Worm (Caenorhabditis elegans) whole organism, late embryonic: Measurements from ENCODE around the gene rrsr-1.

Source experiments
- C08G9.2 ChIP-seq: sonication (generic microtip); optimal IDR thresholded peaks from 2 replicates; lab custom pipeline; 2016; ENCODE audit warnings: mild to moderate bottlenecking, missing genetic modification characterization, moderate library complexity, missing compliant biosample characterization
- C38D4.7 ChIP-seq: fragments of 200-800 bp; sonication (Bioruptor generic); optimal IDR thresholded peaks from 2 replicates; lab custom pipeline; 2018; ENCODE audit warnings: mild to moderate bottlenecking, missing genetic modification characterization, moderate library complexity, missing compliant biosample characterization
- F13H6.1 ChIP-seq: sonication (generic microtip); optimal IDR thresholded peaks from 2 replicates; lab custom pipeline; 2016; ENCODE audit warnings: missing genetic modification characterization, missing compliant biosample characterization
- K02D7.2 ChIP-seq: sonication (generic microtip); optimal IDR thresholded peaks from 2 replicates; lab custom pipeline; 2017; ENCODE audit warnings: mild to moderate bottlenecking, missing genetic modification characterization, missing compliant biosample characterization
- Y22D7AL.16 ChIP-seq: sonication (generic microtip); optimal IDR thresholded peaks from 2 replicates; lab custom pipeline; 2016; ENCODE audit warnings: missing genetic modification characterization, missing compliant biosample characterization
- ceh-18 ChIP-seq: sonication (generic microtip); optimal IDR thresholded peaks from 2 replicates; lab custom pipeline; 2016; ENCODE audit warnings: missing genetic modification characterization, missing compliant biosample characterization
- ceh-2 ChIP-seq: sonication (generic microtip); optimal IDR thresholded peaks from 2 replicates; lab custom pipeline; 2016; ENCODE audit warnings: missing genotype, missing genetic modification characterization, missing compliant biosample characterization
- ceh-24 ChIP-seq: sonication (generic microtip); optimal IDR thresholded peaks from 2 replicates; lab custom pipeline; 2016; ENCODE audit warnings: mild to moderate bottlenecking, missing genetic modification characterization, missing compliant biosample characterization
- ceh-31 ChIP-seq: sonication (generic microtip); optimal IDR thresholded peaks from 2 replicates; lab custom pipeline; 2016; ENCODE audit warnings: missing genetic modification characterization, missing compliant biosample characterization
- ceh-34 ChIP-seq: sonication (generic microtip); optimal IDR thresholded peaks from 2 replicates; lab custom pipeline; 2016; ENCODE audit warnings: mild to moderate bottlenecking, missing genetic modification characterization, missing compliant biosample characterization
- ceh-48 ChIP-seq: sonication (generic microtip); optimal IDR thresholded peaks from 2 replicates; lab custom pipeline; 2016; ENCODE audit warnings: missing genetic modification characterization, inconsistent platforms, missing compliant biosample characterization
- ceh-6 ChIP-seq: fragments of 200-800 bp; sonication (Bioruptor generic); optimal IDR thresholded peaks from 2 replicates; lab custom pipeline; 2018; ENCODE audit warnings: mild to moderate bottlenecking, missing genetic modification characterization, missing compliant biosample characterization
- che-1 ChIP-seq: sonication (generic microtip); optimal IDR thresholded peaks from 2 replicates; lab custom pipeline; 2016; ENCODE audit warnings: mild to moderate bottlenecking, missing genetic modification characterization, missing compliant biosample characterization
- elt-2 ChIP-seq: sonication (generic microtip); optimal IDR thresholded peaks from 2 replicates; lab custom pipeline; 2016; ENCODE audit warnings: missing genetic modification reagents, missing genetic modification characterization, missing compliant biosample characterization
- fax-1 ChIP-seq: sonication (generic microtip); optimal IDR thresholded peaks from 2 replicates; lab custom pipeline; 2016; ENCODE audit warnings: missing genotype, missing genetic modification characterization, missing compliant biosample characterization
- fkh-6 ChIP-seq: sonication (generic microtip); optimal IDR thresholded peaks from 2 replicates; lab custom pipeline; 2016; ENCODE audit warnings: missing genetic modification characterization, missing compliant biosample characterization
- gmeb-2 ChIP-seq: sonication (generic microtip); optimal IDR thresholded peaks from 2 replicates; lab custom pipeline; 2016; ENCODE audit warnings: missing genetic modification characterization, inconsistent platforms, missing compliant biosample characterization
- hlh-15 ChIP-seq: sonication (generic microtip); optimal IDR thresholded peaks from 2 replicates; lab custom pipeline; 2016; ENCODE audit warnings: missing genetic modification characterization, missing compliant biosample characterization
- lim-6 ChIP-seq: sonication (generic microtip); optimal IDR thresholded peaks from 2 replicates; lab custom pipeline; 2016; ENCODE audit warnings: missing genetic modification characterization, missing compliant biosample characterization
- lin-11 ChIP-seq: fragments of 200-800 bp; sonication (Bioruptor generic); optimal IDR thresholded peaks from 2 replicates; lab custom pipeline; 2018; ENCODE audit warnings: mild to moderate bottlenecking, missing genetic modification characterization, missing compliant biosample characterization
- nfya-1 ChIP-seq: sonication (generic microtip); optimal IDR thresholded peaks from 2 replicates; lab custom pipeline; 2017; ENCODE audit warnings: missing genetic modification characterization, mild to moderate bottlenecking, missing compliant biosample characterization, antibody characterized with exemption, moderate library complexity
- nhr-232 ChIP-seq: sonication (generic microtip); optimal IDR thresholded peaks from 2 replicates; lab custom pipeline; 2016; ENCODE audit warnings: missing genetic modification characterization, missing compliant biosample characterization
- pag-3 ChIP-seq: sonication (generic microtip); optimal IDR thresholded peaks from 2 replicates; lab custom pipeline; 2016; ENCODE audit warnings: missing compliant biosample characterization, missing genetic modification characterization, borderline replicate concordance
- pqm-1 ChIP-seq: sonication (generic microtip); optimal IDR thresholded peaks from 2 replicates; lab custom pipeline; 2016; ENCODE audit warnings: missing genetic modification characterization, missing compliant biosample characterization
- pros-1 ChIP-seq: fragments of 150-350 bp; optimal IDR thresholded peaks from 2 replicates; lab custom pipeline; 2014; ENCODE audit warnings: missing biosample characterization, missing genetic modification reagents, missing genetic modification characterization
- ref-2 ChIP-seq: sonication (generic microtip); optimal IDR thresholded peaks from 2 replicates; lab custom pipeline; 2016; ENCODE audit warnings: missing genetic modification characterization, missing compliant biosample characterization
- rnt-1 ChIP-seq: sonication (generic microtip); optimal IDR thresholded peaks from 2 replicates; lab custom pipeline; 2016; ENCODE audit warnings: missing genetic modification characterization, missing compliant biosample characterization
- sdc-2 ChIP-seq: sonication (generic microtip); optimal IDR thresholded peaks from 2 replicates; lab custom pipeline; 2016; ENCODE audit warnings: missing genotype, missing genetic modification characterization, missing compliant biosample characterization
- sox-2 ChIP-seq: fragments of 200-800 bp; sonication (Bioruptor generic); IDR thresholded peaks from 2 replicates; pipeline ENCODE4 v1.3.6; 2022; ENCODE audit warnings: missing genetic modification reagents, missing genetic modification characterization, missing compliant biosample characterization
- sox-4 ChIP-seq: sonication (generic microtip); optimal IDR thresholded peaks from 2 replicates; lab custom pipeline; 2017; ENCODE audit warnings: mild to moderate bottlenecking, missing genetic modification characterization, inconsistent platforms, missing compliant biosample characterization
- tbx-2 ChIP-seq: sonication (generic microtip); optimal IDR thresholded peaks from 2 replicates; lab custom pipeline; 2016; ENCODE audit warnings: missing genetic modification characterization, missing compliant biosample characterization
- tbx-7 ChIP-seq: sonication (generic microtip); optimal IDR thresholded peaks from 2 replicates; lab custom pipeline; 2016; ENCODE audit warnings: missing genotype, missing genetic modification characterization, missing compliant biosample characterization
- unc-42 ChIP-seq: sonication (generic microtip); optimal IDR thresholded peaks from 2 replicates; lab custom pipeline; 2016; ENCODE audit warnings: missing genotype, missing genetic modification characterization, missing compliant biosample characterization
- unc-86 ChIP-seq: sonication (generic microtip); optimal IDR thresholded peaks from 2 replicates; lab custom pipeline; 2016; ENCODE audit warnings: missing genetic modification characterization, missing compliant biosample characterization
- ztf-16 ChIP-seq: sonication (generic microtip); optimal IDR thresholded peaks from 2 replicates; lab custom pipeline; 2017; ENCODE audit warnings: missing genetic modification characterization, missing compliant biosample characterization

Gene rrsr-1

DNA sequence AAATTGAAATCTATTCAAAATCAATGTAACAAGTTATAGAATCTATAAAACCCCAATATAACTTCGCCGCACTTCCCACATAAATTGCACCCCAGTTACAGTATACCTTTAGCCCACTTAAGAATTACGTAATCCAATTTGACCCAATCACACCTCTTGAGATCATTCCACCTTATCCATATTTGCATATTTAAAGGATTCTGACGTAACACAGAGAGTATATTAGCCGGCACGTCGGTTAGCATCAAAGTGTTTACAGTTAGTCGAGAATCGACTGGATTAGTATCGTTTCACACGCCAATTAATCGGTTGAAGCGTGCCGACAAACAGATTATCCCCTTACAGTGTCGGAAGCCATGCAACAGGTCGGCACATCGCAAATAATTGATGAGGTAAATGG, 8.8 kb upstream of the rrsr-1 start:
- TF ChIP-seq lin-11 (tag; lab: Kevin White, UChicago) (no peak), C08G9.2 (tag; lab: Kevin White, UChicago) (no peak), fax-1 (tag; lab: Kevin White, UChicago) (no peak), gmeb-2 (no peak), rnt-1 (tag; lab: Kevin White, UChicago) (no peak), ceh-18 (tag; lab: Kevin White, UChicago) (no peak), nfya-1 (tag; lab: Kevin White, UChicago) (no peak), ceh-6 (GFP tag; lab: Kevin White, UChicago) (no peak), K02D7.2 (no peak), unc-86 (no peak), fkh-6 (tag; lab: Kevin White, UChicago) (no peak), ceh-34 (no peak), pag-3 (tag; lab: Kevin White, UChicago) (no peak), ceh-48 (tag; lab: Kevin White, UChicago) (no peak), elt-2 (tag; lab: Kevin White, UChicago) (no peak), sox-4 (tag; lab: Kevin White, UChicago) (no peak), lim-6 (tag; lab: Kevin White, UChicago) (no peak), tbx-2 (tag; lab: Kevin White, UChicago) (no peak), tbx-7 (tag; lab: Kevin White, UChicago) (no peak)

DNA sequence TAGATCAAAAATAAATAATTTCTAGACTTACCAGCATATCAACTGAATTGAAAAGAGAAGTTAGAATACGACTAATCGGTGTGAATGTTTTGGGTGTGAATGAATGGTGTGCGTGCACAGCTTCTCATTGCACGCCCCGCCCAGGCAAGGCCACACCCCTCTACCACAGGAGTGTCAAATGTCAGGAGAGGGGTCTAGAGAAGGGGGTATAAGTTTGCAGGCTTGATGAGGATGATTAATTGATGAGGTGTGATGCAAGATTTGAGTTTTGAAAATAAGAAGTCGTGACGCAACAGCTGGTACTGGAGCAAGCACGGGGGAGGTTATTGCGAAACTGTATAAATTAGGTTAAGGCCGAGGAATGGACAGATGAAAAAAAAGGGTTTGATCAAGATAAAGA, 7.5 kb upstream of the rrsr-1 start, which contains the start of gene egl-1:
TSS of gene egl-1 (minus strand) at position 101 of the 400 bp plus-strand sequence.
- no peak for TF ChIP-seq nfya-1 (tag; lab: Kevin White, UChicago)
- no peak for TF ChIP-seq F13H6.1 (tag; lab: Kevin White, UChicago)
- peak; percentile 17 for TF ChIP-seq ref-2 (tag; lab: Kevin White, UChicago)

DNA sequence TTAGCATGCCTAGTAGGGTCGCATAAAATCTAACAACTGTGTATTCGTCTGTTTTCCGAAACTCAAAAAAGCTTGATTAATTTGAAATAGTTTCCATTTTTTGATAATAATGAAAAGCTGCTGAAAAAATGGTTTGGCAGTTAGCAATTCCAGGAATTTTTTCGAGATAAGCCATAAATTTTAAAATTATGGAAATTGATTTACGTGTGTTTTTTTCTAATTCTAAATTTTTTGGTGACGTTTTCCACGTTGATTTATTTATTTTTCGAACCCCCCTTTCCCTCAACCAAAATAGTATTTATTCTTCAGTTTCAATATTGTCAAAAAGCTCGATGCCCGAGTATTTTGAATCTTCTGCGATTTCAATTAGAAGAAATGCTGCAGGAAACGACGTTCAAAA, 4.1 kb upstream of the rrsr-1 start, which contains the start of gene F23B12.1:
TSS of gene F23B12.1 (plus strand) at position 301 of the 400 bp plus-strand sequence.
- TF ChIP-seq F13H6.1 (tag; lab: Kevin White, UChicago), result no peak
- no peak for TF ChIP-seq Y22D7AL.16 (tag; lab: Kevin White, UChicago)
- no peak for TF ChIP-seq ceh-6 (GFP tag; lab: Kevin White, UChicago)
- no peak for TF ChIP-seq pag-3 (tag; lab: Kevin White, UChicago)
- no peak for TF ChIP-seq pqm-1 (tag; lab: Kevin White, UChicago)
- no peak for TF ChIP-seq sdc-2 (tag; lab: Kevin White, UChicago)
- no peak for TF ChIP-seq ceh-2 (tag; lab: Kevin White, UChicago)
- TF ChIP-seq sox-4 (tag; lab: Kevin White, UChicago), result no peak
- TF ChIP-seq lim-6 (tag; lab: Kevin White, UChicago), result no peak
- no peak for TF ChIP-seq tbx-2 (tag; lab: Kevin White, UChicago)
- no peak for TF ChIP-seq ceh-24
- no peak for TF ChIP-seq C38D4.7 (GFP tag; lab: Kevin White, UChicago)
- TF ChIP-seq ztf-16, result no peak
- TF ChIP-seq hlh-15 (tag; lab: Kevin White, UChicago), result no peak

ce11 chrV:14427069-14427825, 2.4 kb upstream of the rrsr-1 start:
- no peak for TF ChIP-seq nhr-232 (tag; lab: Kevin White, UChicago)
- TF ChIP-seq ceh-31, result peak; percentile 23
- no peak for TF ChIP-seq che-1 (tag; lab: Kevin White, UChicago)
- no peak for TF ChIP-seq pros-1 (tag; lab: Kevin White, UChicago)
- TF ChIP-seq sox-2, result peak; percentile 47; the same call in 1 of the 2 replicates
- TF ChIP-seq unc-42 (tag; lab: Kevin White, UChicago), result peak; percentile 21
- TF ChIP-seq, all 69 proteins: peak for 3
